Worm (Caenorhabditis elegans) whole organism, L3 larva: ENCODE results near the gene C17B7.9.

Experiments
- R02D3.7 ChIP-seq: fragments of 150-350 bp; optimal IDR thresholded peaks from 2 replicates; lab custom pipeline; 2014; ENCODE audit warnings: missing biosample characterization, missing genetic modification characterization
- ZK546.5 ChIP-seq: sonication (generic microtip); optimal IDR thresholded peaks from 2 replicates; lab custom pipeline; 2017; ENCODE audit warnings: missing biosample characterization, missing genetic modification characterization
- aly-2 ChIP-seq: fragments of 150-350 bp; optimal IDR thresholded peaks from 2 replicates; lab custom pipeline; 2014; ENCODE audit warnings: missing biosample characterization, missing genetic modification characterization
- ceh-16 ChIP-seq: sonication (generic microtip); optimal IDR thresholded peaks from 2 replicates; lab custom pipeline; 2017; ENCODE audit warnings: missing biosample characterization, missing genetic modification characterization
- ceh-28 ChIP-seq: fragments of 150-350 bp; optimal IDR thresholded peaks from 2 replicates; lab custom pipeline; 2014; ENCODE audit warnings: missing biosample characterization, missing genetic modification reagents, missing genetic modification characterization
- ceh-82 ChIP-seq: fragments of 150-350 bp; optimal IDR thresholded peaks from 2 replicates; lab custom pipeline; 2014; ENCODE audit warnings: missing biosample characterization, missing genetic modification characterization
- ceh-9 ChIP-seq: sonication (generic microtip); optimal IDR thresholded peaks from 2 replicates; lab custom pipeline; 2018; ENCODE audit warnings: missing biosample characterization, missing genetic modification characterization
- daf-12 ChIP-seq: fragments of 150-350 bp; optimal IDR thresholded peaks from 2 replicates; lab custom pipeline; 2014; ENCODE audit warnings: missing biosample characterization, missing genetic modification reagents, missing genetic modification characterization
- egl-27 ChIP-seq: sonication (generic microtip); optimal IDR thresholded peaks from 4 replicates; lab custom pipeline; 2017; ENCODE audit warnings: missing biosample characterization, missing genetic modification reagents, missing genetic modification characterization
- egl-5 ChIP-seq: fragments of 150-350 bp; optimal IDR thresholded peaks from 2 replicates; lab custom pipeline; 2017; ENCODE audit warnings: missing biosample characterization, missing genetic modification reagents, missing genetic modification characterization, inconsistent platforms
- elt-1 ChIP-seq: fragments of 150-350 bp; optimal IDR thresholded peaks from 2 replicates; lab custom pipeline; 2014; ENCODE audit warnings: missing biosample characterization, missing genetic modification characterization
- elt-3 ChIP-seq, 3 experiments: fragments of 150-350 bp in 1 of 3; sonication (generic microtip) in 2 of 3; optimal IDR thresholded peaks; 2 replicates in 2 of 3; 4 replicates in 1 of 3; lab custom pipeline; 2014 to 2017; ENCODE audit warnings: missing biosample characterization in 3 of 3, missing genetic modification characterization in 3 of 3
- fkh-2 ChIP-seq: fragments of 150-350 bp; optimal IDR thresholded peaks from 2 replicates; lab custom pipeline; 2014; ENCODE audit warnings: missing biosample characterization, missing genetic modification reagents, missing genetic modification characterization
- fos-1 ChIP-seq: fragments of 150-350 bp; optimal IDR thresholded peaks from 2 replicates; lab custom pipeline; 2014; ENCODE audit warnings: missing biosample characterization, missing genetic modification characterization
- hmg-11 ChIP-seq: sonication (generic microtip); optimal IDR thresholded peaks from 2 replicates; lab custom pipeline; 2016; ENCODE audit warnings: missing genetic modification characterization, missing compliant biosample characterization
- jun-1 ChIP-seq: fragments of 150-350 bp; optimal IDR thresholded peaks from 2 replicates; lab custom pipeline; 2014; ENCODE audit warnings: missing biosample characterization, missing genetic modification reagents, missing genetic modification characterization
- lin-15B ChIP-seq: fragments of 150-350 bp; optimal IDR thresholded peaks from 2 replicates; lab custom pipeline; 2014; ENCODE audit warnings: missing biosample characterization, missing genetic modification characterization
- lin-39 ChIP-seq: fragments of 150-350 bp; optimal IDR thresholded peaks from 2 replicates; lab custom pipeline; 2018; ENCODE audit warnings: missing biosample characterization, missing genetic modification reagents, missing genetic modification characterization
- lsy-12 ChIP-seq: sonication (generic microtip); optimal IDR thresholded peaks from 2 replicates; lab custom pipeline; 2016; ENCODE audit warnings: mild to moderate bottlenecking, missing genetic modification characterization, missing compliant biosample characterization
- mdl-1 ChIP-seq: fragments of 150-350 bp; optimal IDR thresholded peaks from 2 replicates; lab custom pipeline; 2014; ENCODE audit warnings: missing biosample characterization, missing genetic modification characterization
- mml-1 ChIP-seq: fragments of 150-350 bp; sonication (generic microtip); optimal IDR thresholded peaks from 3 replicates; lab custom pipeline; 2014; ENCODE audit warnings: missing biosample characterization, missing genetic modification characterization
- nhr-11 ChIP-seq: fragments of 150-350 bp; optimal IDR thresholded peaks from 2 replicates; lab custom pipeline; 2014; ENCODE audit warnings: missing biosample characterization, missing genetic modification characterization
- nhr-23 ChIP-seq: fragments of 150-350 bp; optimal IDR thresholded peaks from 2 replicates; lab custom pipeline; 2014; ENCODE audit warnings: missing biosample characterization, missing genetic modification reagents, missing genetic modification characterization
- nhr-25 ChIP-seq: sonication (generic microtip); optimal IDR thresholded peaks from 2 replicates; lab custom pipeline; 2017; ENCODE audit warnings: missing biosample characterization, missing genetic modification characterization
- nhr-28 ChIP-seq: fragments of 150-350 bp; optimal IDR thresholded peaks from 2 replicates; lab custom pipeline; 2014; ENCODE audit warnings: missing biosample characterization, missing genetic modification characterization
- nhr-67 ChIP-seq: fragments of 150-350 bp; optimal IDR thresholded peaks from 2 replicates; lab custom pipeline; 2014; ENCODE audit warnings: missing biosample characterization, missing genetic modification characterization
- nhr-76 ChIP-seq: fragments of 150-350 bp; sonication (generic microtip); optimal IDR thresholded peaks from 5 replicates; lab custom pipeline; 2014; ENCODE audit warnings: missing biosample characterization, missing genetic modification characterization
- nhr-77 ChIP-seq: fragments of 150-350 bp; optimal IDR thresholded peaks from 2 replicates; lab custom pipeline; 2014; ENCODE audit warnings: missing biosample characterization, missing genetic modification characterization
- pqm-1 ChIP-seq: fragments of 150-350 bp; optimal IDR thresholded peaks from 2 replicates; lab custom pipeline; 2017; ENCODE audit warnings: missing biosample characterization, missing genetic modification characterization, inconsistent platforms
- skn-1 ChIP-seq: fragments of 150-350 bp; optimal IDR thresholded peaks from 2 replicates; lab custom pipeline; 2014; ENCODE audit warnings: missing biosample characterization, missing genetic modification characterization
- snpc-4 ChIP-seq: fragments of 150-350 bp; optimal IDR thresholded peaks from 2 replicates; lab custom pipeline; 2014; ENCODE audit warnings: missing biosample characterization, missing genetic modification characterization
- tbx-2 ChIP-seq: sonication (generic microtip); optimal IDR thresholded peaks from 2 replicates; lab custom pipeline; 2016; ENCODE audit warnings: mild to moderate bottlenecking, missing genetic modification characterization, missing compliant biosample characterization
- unc-39 ChIP-seq: sonication (generic microtip); optimal IDR thresholded peaks from 4 replicates; lab custom pipeline; 2017; ENCODE audit warnings: missing biosample characterization, missing genetic modification characterization
- zag-1 ChIP-seq: fragments of 150-350 bp; optimal IDR thresholded peaks from 2 replicates; lab custom pipeline; 2014; ENCODE audit warnings: missing biosample characterization, missing genetic modification characterization
- ztf-11 ChIP-seq: fragments of 150-350 bp; optimal IDR thresholded peaks from 2 replicates; lab custom pipeline; 2014; ENCODE audit warnings: missing biosample characterization, missing genetic modification characterization

Gene C17B7.9

DNA sequence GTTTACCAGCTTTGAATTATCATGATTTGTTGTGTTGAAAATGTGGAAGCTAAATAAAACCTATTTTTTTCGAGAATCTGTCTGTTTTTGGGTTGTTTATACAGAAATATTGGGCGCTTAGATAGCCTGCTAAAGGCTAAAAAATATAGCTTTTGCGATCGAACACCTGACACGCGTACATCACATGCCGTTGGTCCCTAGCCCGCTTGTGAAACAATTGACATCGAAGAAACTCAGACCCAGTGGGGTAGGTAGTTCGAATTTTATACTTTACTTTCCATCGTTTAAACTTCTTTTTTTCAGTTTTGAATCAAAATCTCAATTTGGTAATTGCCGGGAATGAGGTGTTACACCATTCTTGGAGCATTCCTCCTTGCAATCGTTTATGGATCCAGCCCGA lies 7.1 kb upstream of the C17B7.9 start, which contains the start of gene C17B7.4:
TSS of gene C17B7.4 (plus strand) at position 301 of the 400 bp plus-strand sequence.
- TF ChIP-seq fos-1 (tag; lab: Kevin White, UChicago) (no peak), nhr-77 (tag; lab: Kevin White, UChicago) (no peak), egl-5 (tag; lab: Kevin White, UChicago) (no peak), unc-39 (no peak), ceh-16 (tag; lab: Kevin White, UChicago) (no peak)
- TF ChIP-seq, all 47 proteins: peak for 0

DNA sequence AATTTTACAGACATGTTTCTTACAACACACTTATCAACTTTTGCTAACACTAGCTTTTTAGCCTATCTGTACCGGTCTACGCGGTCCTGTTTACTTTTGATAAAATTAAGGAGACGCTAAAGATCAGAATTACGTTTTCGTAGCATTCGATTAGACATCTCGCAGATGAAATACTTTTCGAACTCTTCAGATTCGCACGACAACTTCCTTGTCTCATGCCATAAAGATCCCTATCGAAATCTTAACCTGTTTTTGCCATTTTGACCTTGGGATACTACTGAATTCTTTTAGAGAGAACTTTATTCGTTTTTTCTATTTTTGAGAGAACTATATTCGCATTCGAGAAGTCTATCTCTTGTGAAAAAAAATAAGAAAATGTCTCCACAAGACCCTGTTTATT lies 1.4 kb upstream of the C17B7.9 start, which contains the start of gene C17B7.5:
TSS of gene C17B7.5 (plus strand) at position 301 of the 400 bp plus-strand sequence.
- TF ChIP-seq daf-12 = no peak
- no peak for TF ChIP-seq mml-1
- TF ChIP-seq ceh-28 (tag; lab: Kevin White, UChicago) = no peak
- TF ChIP-seq nhr-25 (tag; lab: Kevin White, UChicago) = no peak
- no peak for TF ChIP-seq pqm-1 (tag; lab: Kevin White, UChicago)
- no peak for TF ChIP-seq hmg-11 (tag; lab: Kevin White, UChicago)
- no peak for TF ChIP-seq aly-2 (tag; lab: Kevin White, UChicago)
- TF ChIP-seq lin-39 (tag; lab: Kevin White, UChicago) = no peak
- TF ChIP-seq ceh-16 (tag; lab: Kevin White, UChicago) = no peak
- TF ChIP-seq skn-1 (tag; lab: Kevin White, UChicago) = no peak
- TF ChIP-seq elt-3 (tag; optimal IDR thresholded peaks at IDR 0.05; lab: Kevin White, UChicago) = no peak
- TF ChIP-seq egl-27 (tag; lab: Kevin White, UChicago) = no peak
- TF ChIP-seq ceh-9 = no peak
- no peak for TF ChIP-seq ceh-82
- TF ChIP-seq elt-1 (tag; lab: Kevin White, UChicago) = no peak
- no peak for TF ChIP-seq nhr-23 (tag; lab: Kevin White, UChicago)
- TF ChIP-seq nhr-28 (tag; lab: Kevin White, UChicago) = no peak
- TF ChIP-seq fos-1 (tag; lab: Kevin White, UChicago) = no peak

- TF ChIP-seq R02D3.7 (tag; lab: Kevin White, UChicago) = no peak
- no peak for TF ChIP-seq ceh-82
- no peak for TF ChIP-seq tbx-2
- TF ChIP-seq aly-2 (tag; lab: Kevin White, UChicago) = no peak
- no peak for TF ChIP-seq snpc-4 (tag; lab: Kevin White, UChicago)
- TF ChIP-seq elt-1 (tag; lab: Kevin White, UChicago) = no peak
- TF ChIP-seq fos-1 (tag; lab: Kevin White, UChicago) = no peak
- TF ChIP-seq ztf-11 (tag; lab: Kevin White, UChicago) = no peak
- TF ChIP-seq mdl-1 = no peak
- no peak for TF ChIP-seq unc-39
- TF ChIP-seq nhr-28 (tag; lab: Kevin White, UChicago) = no peak
- no peak for TF ChIP-seq jun-1 (tag; lab: Kevin White, UChicago)
- TF ChIP-seq nhr-11 = no peak
- TF ChIP-seq, all 47 proteins: peak for 0
Measured at ce11 chrV:3324178-3324577, 7.7 kb downstream of the C17B7.9 start, which contains the start of gene C17B7.8. Gene C17B7.8 (minus strand): TSS chrV:3324278.

ce11 chrV:3320432-3320831 lies 11.5 kb downstream of the C17B7.9 start, which contains the start of gene C17B7.14:
Gene C17B7.14 (minus strand): TSS chrV:3320532.
- TF ChIP-seq nhr-67 (tag; lab: Kevin White, UChicago) = no peak
- no peak for TF ChIP-seq lin-15B (tag; lab: Kevin White, UChicago)
- no peak for TF ChIP-seq elt-1 (tag; lab: Kevin White, UChicago)
- TF ChIP-seq fos-1 (tag; lab: Kevin White, UChicago) = no peak
- no peak for TF ChIP-seq lsy-12 (tag; lab: Kevin White, UChicago)
- TF ChIP-seq ceh-9 = no peak
- no peak for TF ChIP-seq zag-1 (tag; lab: Kevin White, UChicago)
- TF ChIP-seq mdl-1 = no peak
- TF ChIP-seq ZK546.5 (tag; lab: Kevin White, UChicago) = no peak
- TF ChIP-seq mml-1 = no peak
- no peak for TF ChIP-seq snpc-4 (tag; lab: Kevin White, UChicago)
- TF ChIP-seq fkh-2 (tag; lab: Kevin White, UChicago) = no peak
- TF ChIP-seq lin-39 (tag; lab: Kevin White, UChicago) = no peak
- TF ChIP-seq ceh-16 (tag; lab: Kevin White, UChicago) = no peak
- TF ChIP-seq nhr-77 (tag; lab: Kevin White, UChicago) = no peak
- no peak for TF ChIP-seq daf-12
- TF ChIP-seq unc-39 = no peak
- TF ChIP-seq nhr-76 (tag; lab: Kevin White, UChicago) = no peak
- TF ChIP-seq, all 47 proteins: peak for 0
